Worm (Caenorhabditis elegans) whole organism, L4 larva: ENCODE results near the gene F33G12.7.

Source experiments
- ceh-82 ChIP-seq: sonication (generic microtip); optimal IDR thresholded peaks from 2 replicates; lab custom pipeline; 2017; ENCODE audit warnings: missing biosample characterization, missing genetic modification characterization
- ces-1 ChIP-seq: fragments of 150-350 bp; sonication (generic microtip); optimal IDR thresholded peaks from 4 replicates; lab custom pipeline; 2014; ENCODE audit warnings: missing biosample characterization, missing genetic modification reagents, missing genetic modification characterization
- egl-27 ChIP-seq: sonication (generic microtip); optimal IDR thresholded peaks from 3 replicates; lab custom pipeline; 2017; ENCODE audit warnings: missing biosample characterization, missing genetic modification reagents, missing genetic modification characterization
- fkh-10 ChIP-seq: fragments of 150-350 bp; optimal IDR thresholded peaks from 2 replicates; lab custom pipeline; 2014; ENCODE audit warnings: missing biosample characterization, missing genetic modification reagents, missing genetic modification characterization
- hif-1 ChIP-seq, 2 experiments: sonication (generic microtip); optimal IDR thresholded peaks; 2 replicates each; lab custom pipeline; 2016 to 2017; ENCODE audit warnings: missing compliant biosample characterization in 2 of 2, missing genetic modification characterization in 2 of 2, missing genetic modification reagents in 2 of 2, missing genotype in 2 of 2, mild to moderate bottlenecking in 1 of 2
- jun-1 ChIP-seq: fragments of 150-350 bp; optimal IDR thresholded peaks from 2 replicates; lab custom pipeline; 2014; ENCODE audit warnings: missing biosample characterization, missing genetic modification reagents, missing genetic modification characterization
- lin-15B ChIP-seq: fragments of 150-350 bp; sonication (generic microtip); optimal IDR thresholded peaks from 3 replicates; lab custom pipeline; 2014; ENCODE audit warnings: missing biosample characterization, missing genetic modification characterization
- mdl-1 ChIP-seq, 2 experiments: fragments of 150-350 bp in 1 of 2; sonication (generic microtip) in 1 of 2; optimal IDR thresholded peaks; 2 replicates each; lab custom pipeline; 2014 to 2017; ENCODE audit warnings: missing biosample characterization in 2 of 2, missing genetic modification characterization in 2 of 2
- mep-1 ChIP-seq: fragments of 150-350 bp; sonication (generic microtip); optimal IDR thresholded peaks from 3 replicates; lab custom pipeline; 2014; ENCODE audit warnings: missing biosample characterization, missing genetic modification characterization
- mes-2 ChIP-seq: sonication (generic microtip); optimal IDR thresholded peaks from 2 replicates; lab custom pipeline; 2016; ENCODE audit warnings: missing genotype, mild to moderate bottlenecking, missing genetic modification characterization, missing compliant biosample characterization; ENCODE audit not compliant: poor library complexity, severe bottlenecking
- nhr-28 ChIP-seq: fragments of 150-350 bp; optimal IDR thresholded peaks from 2 replicates; lab custom pipeline; 2014; ENCODE audit warnings: missing biosample characterization, missing genetic modification characterization
- spr-1 ChIP-seq: sonication (generic microtip); optimal IDR thresholded peaks from 2 replicates; lab custom pipeline; 2016; ENCODE audit warnings: mild to moderate bottlenecking, missing genetic modification characterization, missing compliant biosample characterization
- ztf-11 ChIP-seq: fragments of 150-350 bp; optimal IDR thresholded peaks from 2 replicates; lab custom pipeline; 2014; ENCODE audit warnings: missing biosample characterization, missing genetic modification characterization

DNA sequence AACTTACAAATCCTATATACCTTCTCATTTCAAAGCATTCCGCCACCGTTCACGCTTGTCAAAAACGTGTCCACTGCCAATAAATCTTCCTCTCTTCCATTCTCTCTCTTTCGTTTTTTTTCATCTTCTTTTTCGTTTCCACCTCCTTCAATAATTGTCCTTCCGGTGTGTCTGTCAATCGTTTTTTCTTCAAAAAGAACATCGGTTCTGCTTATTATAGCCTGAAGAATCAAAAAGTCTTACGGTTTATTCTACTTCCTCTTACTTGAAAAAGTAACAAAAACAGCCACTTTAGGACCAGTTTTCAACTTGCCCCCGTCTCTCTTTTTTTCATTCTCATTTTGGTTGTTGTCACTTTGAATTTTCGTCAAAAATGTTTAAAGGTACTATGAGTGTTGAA lies 8.8 kb upstream of the F33G12.7 start:
- TF ChIP-seq jun-1 (tag; lab: Kevin White, UChicago) (no peak), ztf-11 (no peak), nhr-28 (tag; lab: Kevin White, UChicago) (peak; percentile 50), egl-27 (tag; lab: Kevin White, UChicago) (no peak), lin-15B (no peak), fkh-10 (GFP tag; lab: Kevin White, UChicago) (no peak), mdl-1 (tag; optimal IDR thresholded peaks at IDR 0.05; lab: Kevin White, UChicago) (peak in 1 of 2 experiments; percentile 35), hif-1 (tag; optimal IDR thresholded peaks at IDR 0.05; lab: Kevin White, UChicago) (no peak), mep-1 (peak; percentile 9), mes-2 (tag; lab: Kevin White, UChicago) (no peak), spr-1 (tag; lab: Kevin White, UChicago) (no peak), ces-1 (GFP tag; lab: Kevin White, UChicago) (no peak), ceh-82 (no peak)
